Worm (Caenorhabditis elegans) whole organism, L4/young adult: ENCODE results near the gene fbxa-172.
"Not testable (repeated sequence)": the region's sequence is repeated elsewhere in the genome, so short reads cannot be mapped to it uniquely, and the experiment has no call there.

Experiments
- W03F9.2 ChIP-seq: fragments of 150-350 bp; optimal IDR thresholded peaks from 2 replicates; lab custom pipeline; 2014; ENCODE audit warnings: missing biosample characterization, missing genetic modification characterization
- dao-5 ChIP-seq: sonication (generic microtip); optimal IDR thresholded peaks from 2 replicates; lab custom pipeline; 2016; ENCODE audit warnings: missing genotype, missing genetic modification characterization, moderate library complexity, missing compliant biosample characterization
- him-1 ChIP-seq: sonication (generic microtip); optimal IDR thresholded peaks from 2 replicates; lab custom pipeline; 2016; ENCODE audit warnings: missing genotype, missing genetic modification reagents, missing genetic modification characterization, missing compliant biosample characterization

fbxa-172 gene

DNA sequence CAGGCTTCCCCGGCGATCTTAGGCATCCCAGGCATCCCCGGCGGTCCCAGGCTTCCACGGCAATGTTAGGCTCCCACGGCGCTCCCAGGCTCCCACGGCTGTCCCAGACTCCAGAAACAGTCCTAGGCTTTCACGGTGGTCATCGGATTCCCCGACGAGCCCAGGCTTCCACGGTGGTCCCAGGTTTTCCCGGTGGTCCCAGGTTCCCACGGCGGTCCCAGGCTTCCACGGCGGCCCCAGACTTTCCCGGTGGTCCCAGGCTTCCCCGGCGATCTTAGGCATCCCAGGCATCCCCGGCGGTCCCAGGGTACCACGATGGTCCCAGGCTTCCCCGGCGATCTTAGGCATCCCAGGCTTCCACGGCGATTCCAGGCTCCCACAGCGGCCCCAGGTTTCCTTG is 10.4 kb upstream of the fbxa-172 start:
- no peak for TF ChIP-seq him-1 (tag; lab: Kevin White, UChicago)
- TF ChIP-seq dao-5 = no peak
- no peak for TF ChIP-seq W03F9.2 (tag; lab: Kevin White, UChicago)

DNA sequence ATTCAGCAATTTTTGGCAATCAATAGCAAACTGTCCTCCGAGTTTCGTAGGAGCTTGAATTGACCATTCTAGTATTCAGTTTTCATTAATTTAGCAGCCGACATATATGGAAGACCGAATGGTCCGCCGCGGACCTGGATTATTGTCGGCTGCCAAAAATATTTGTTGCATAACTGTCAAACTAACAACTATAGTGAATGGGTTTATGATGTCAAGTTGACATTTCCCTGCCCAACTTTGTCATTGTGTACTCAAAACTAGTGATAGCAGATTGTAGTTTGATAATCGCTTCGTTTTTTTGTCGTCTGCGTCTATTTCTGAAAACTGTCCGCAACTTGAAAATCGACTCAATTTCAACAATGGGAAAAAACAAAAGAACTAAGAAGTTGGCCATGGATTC is 9.7 kb upstream of the fbxa-172 start, which contains the start of gene fbxa-176:
TSS of gene fbxa-176 (plus strand) at position 314 of the 400 bp plus-strand sequence.
- TF ChIP-seq dao-5 (no peak), him-1 (tag; lab: Kevin White, UChicago) (no peak), W03F9.2 (tag; lab: Kevin White, UChicago) (no peak)

DNA sequence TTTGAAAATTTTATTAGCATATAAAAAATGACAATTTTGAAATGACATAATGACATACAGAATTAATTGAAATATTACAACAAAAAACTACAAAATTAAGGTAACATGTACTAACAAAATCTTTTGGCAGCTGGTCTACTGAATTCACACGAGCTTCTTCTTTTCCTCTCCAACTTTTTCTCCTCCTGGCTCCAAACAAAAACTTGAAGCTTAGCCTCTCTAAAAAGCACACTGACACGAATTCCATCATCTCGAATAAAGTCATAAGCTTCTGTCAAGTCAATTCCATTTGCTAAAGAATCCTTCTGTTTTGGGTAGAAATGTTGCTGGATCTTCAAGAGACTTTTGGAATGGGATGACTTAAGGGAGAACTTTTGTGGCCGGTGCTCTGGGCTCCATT is 7.7 kb upstream of the fbxa-172 start:
- TF ChIP-seq him-1 (tag; lab: Kevin White, UChicago) = no peak
- no peak for TF ChIP-seq dao-5
- no peak for TF ChIP-seq W03F9.2 (tag; lab: Kevin White, UChicago)

DNA sequence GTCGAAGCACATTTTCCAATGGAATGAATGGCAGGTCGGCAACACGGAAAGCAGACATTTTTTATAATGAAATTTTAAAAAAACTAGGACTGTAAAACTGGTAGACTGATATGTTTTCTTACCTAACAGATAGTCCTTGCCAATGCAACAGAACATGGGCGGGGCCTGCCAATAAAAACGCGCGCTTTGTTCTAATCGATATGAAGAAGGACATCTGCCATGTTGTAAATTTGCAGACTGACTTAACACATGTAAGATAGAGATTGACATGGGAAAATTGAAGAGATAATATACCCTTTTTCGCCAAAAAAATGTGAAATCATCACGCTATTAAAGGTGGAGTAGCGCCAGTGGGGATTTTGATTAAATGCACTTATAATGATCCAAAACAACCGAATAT is 6.3 kb upstream of the fbxa-172 start, which contains the start of gene C38D9.8:
TSS of gene C38D9.8 (minus strand) at position 101 of the 400 bp plus-strand sequence.
- TF ChIP-seq W03F9.2 (tag; lab: Kevin White, UChicago) (no peak), him-1 (tag; lab: Kevin White, UChicago) (no peak), dao-5 (no peak)

DNA sequence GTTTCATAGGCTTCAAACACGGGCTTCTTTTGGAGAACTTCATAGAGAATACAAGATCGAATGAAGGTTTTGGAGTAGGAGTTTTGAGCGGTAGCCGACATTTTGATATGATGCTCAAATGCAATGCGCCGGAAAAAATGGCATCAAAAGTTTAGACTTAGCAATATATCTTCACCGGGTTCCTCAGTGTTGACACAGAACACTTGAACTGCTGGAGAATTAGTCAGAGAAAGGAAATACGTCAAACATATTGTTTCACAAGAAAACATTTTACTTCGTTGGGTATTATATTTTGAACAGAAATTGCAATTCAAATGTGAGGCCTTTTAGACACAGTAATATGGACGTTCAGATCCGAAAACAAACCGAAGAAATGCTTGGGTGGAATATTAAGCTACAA is 669 bp upstream of the fbxa-172 start, which contains the start of gene fbxa-174:
TSS of gene fbxa-174 (minus strand) at position 101 of the 400 bp plus-strand sequence.
- TF ChIP-seq him-1 (tag; lab: Kevin White, UChicago) (no peak), dao-5 (no peak), W03F9.2 (tag; lab: Kevin White, UChicago) (no peak)

DNA sequence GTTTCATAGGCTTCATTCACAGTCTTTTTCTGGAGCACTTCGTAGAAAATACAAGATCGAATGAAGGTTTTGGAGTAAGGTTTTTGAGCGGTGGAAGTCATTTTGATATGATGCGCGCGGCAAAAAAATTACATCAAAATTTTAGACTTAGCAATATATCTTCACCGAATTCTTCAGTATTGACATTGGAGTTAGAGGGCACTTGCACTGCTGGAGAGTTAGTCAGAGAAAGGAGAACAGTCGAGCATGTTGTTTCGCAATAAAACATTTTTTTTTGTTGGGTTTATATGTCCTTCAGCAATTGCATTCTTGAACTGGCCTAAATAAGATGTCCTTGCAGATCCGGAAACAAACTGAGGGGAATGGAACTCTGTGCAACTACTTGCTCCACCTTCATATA is 6.9 kb downstream of the fbxa-172 start, which contains the start of gene fbxa-171:
TSS of gene fbxa-171 (minus strand) at position 101 of the 400 bp plus-strand sequence.
- no peak for TF ChIP-seq dao-5
- no peak for TF ChIP-seq W03F9.2 (tag; lab: Kevin White, UChicago)
- TF ChIP-seq him-1 (tag; lab: Kevin White, UChicago) = no peak

DNA sequence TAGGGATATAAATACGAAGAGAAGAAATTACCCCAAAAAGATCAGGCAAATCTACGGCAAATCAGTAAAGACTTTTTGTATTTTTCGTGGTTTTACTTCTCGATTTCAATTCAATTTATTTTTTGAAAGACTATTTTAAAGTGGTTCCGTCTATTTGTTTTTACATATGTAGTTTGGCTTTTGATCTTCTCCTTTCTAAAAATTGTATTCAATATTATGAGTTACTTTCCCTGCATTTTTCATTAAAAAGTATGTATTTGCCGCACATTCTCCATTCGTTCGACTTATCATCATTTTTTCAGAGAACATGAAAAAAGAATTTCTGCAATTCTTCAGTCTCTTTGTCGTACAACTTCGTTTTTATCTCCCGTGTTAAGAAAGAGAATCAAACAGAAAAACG is 7.8 kb downstream of the fbxa-172 start, which contains the start of gene C38D9.2:
TSS of gene C38D9.2 (plus strand) at position 301 of the 400 bp plus-strand sequence.
- no peak for TF ChIP-seq W03F9.2 (tag; lab: Kevin White, UChicago)

DNA sequence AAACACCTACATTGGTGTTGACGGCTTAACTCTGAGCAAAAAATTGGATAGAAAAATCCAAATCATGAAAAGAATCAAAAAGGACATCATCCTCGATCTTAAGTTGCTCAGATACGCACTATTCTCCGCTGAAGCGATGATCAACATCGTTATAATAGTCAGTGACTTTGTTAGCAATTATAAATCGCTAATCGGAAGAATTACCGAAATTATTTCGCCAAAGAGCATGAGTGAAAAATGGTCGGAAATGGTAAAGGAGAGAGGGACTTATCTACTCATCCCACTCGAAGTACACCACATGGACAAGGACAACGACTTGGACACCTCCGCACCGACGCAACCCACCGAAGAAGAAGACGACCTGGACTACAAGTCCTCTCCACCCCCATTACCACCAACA is 21.0 kb downstream of the fbxa-172 start:
- TF ChIP-seq W03F9.2 (tag; lab: Kevin White, UChicago) = no peak
- TF ChIP-seq dao-5 = no peak
- TF ChIP-seq him-1 (tag; lab: Kevin White, UChicago) = no peak

DNA sequence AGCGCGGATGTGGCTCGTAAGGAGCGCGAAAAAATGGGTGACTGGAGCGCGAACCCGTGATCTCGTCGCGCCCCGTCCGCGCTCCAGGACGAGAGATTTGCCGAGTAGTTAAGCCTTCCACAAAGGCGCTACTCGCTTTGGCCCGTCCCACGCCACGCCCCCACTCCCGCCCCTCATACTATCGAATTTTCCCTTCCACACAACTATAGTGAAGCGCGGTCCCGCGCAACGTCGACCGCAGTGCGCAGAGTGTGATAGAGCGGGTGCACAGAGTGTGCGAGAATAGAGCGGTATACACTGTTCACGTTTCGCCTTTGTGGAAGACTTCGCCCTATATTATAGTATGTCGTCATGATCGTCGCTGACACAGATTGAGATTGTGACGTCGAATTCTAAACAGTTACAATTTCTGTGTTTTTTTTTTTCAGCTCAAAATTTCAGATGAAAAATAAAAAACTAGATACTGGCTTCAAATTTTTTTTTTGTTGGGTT is 25.4 kb downstream of the fbxa-172 start, which contains the start of gene fbxa-133:
TSS of gene fbxa-133 (plus strand) at position 442 of the 492 bp plus-strand sequence.
- not testable (repeated sequence) for TF ChIP-seq W03F9.2 (tag; lab: Kevin White, UChicago); him-1 (tag; lab: Kevin White, UChicago); dao-5

DNA sequence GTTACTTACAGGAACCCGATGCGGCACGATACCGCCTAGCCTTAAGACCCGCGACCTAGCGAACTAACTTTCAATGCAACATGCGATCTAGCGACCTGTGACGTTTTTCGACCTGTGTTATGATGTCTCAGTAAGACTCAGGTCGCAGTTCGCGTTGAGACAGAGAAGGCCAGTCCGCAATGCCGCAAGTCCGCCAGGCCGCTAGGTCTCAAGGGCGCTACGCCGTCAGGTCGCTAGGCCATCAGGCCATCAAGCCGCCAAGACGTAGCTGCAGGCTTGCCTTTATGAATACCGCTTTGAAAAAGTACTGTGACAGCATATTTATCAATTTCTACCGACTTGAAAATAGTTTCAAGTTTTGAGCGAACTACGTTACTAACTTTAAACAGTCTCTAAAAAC is 36.6 kb downstream of the fbxa-172 start:
- TF ChIP-seq W03F9.2 (tag; lab: Kevin White, UChicago) (no peak), dao-5 (no peak), him-1 (tag; lab: Kevin White, UChicago) (no peak)

DNA sequence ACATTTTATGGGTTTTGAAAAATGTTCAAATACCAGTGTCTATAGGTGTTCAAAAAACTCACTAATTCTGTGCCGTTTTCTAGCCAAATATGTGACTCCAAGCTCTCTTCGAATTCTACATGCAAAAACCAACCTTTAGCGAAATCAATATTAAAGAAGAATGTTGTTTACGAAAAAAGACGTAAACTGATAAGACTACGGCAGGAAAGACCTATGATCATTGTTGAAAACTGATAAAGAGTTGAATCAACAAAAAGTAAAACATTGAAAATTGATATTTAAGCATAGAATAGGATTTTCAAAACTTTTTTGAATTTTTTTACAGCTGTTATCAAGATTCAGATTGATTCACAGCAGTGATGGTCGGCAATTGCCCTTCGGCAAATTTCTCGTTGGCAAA is 39.8 kb downstream of the fbxa-172 start, which contains the start of gene Y6G8.2:
TSS of gene Y6G8.2 (minus strand) at position 147 of the 400 bp plus-strand sequence.
- TF ChIP-seq dao-5 (no peak), W03F9.2 (tag; lab: Kevin White, UChicago) (no peak), him-1 (tag; lab: Kevin White, UChicago) (no peak)

DNA sequence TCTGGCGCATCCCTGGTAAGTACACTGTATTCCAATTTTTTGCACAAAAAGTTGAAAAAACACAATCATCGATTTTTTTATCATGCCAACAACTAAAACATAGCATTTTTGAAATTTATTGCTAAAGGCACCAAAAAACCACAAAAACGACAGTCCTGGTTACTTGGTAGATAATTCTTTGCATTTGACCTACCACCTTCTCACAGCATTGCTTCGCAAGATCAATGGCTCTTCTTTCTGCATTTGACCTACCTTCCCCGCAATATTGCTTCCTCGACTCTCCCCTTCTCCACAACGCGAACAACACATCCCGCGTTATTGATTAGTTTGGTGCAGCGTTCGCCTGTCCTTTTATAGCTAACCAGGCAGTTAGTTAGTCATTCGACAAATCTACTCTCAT is 42.5 kb downstream of the fbxa-172 start, which contains the start of gene ztf-25:
TSS of gene ztf-25 (plus strand) at position 301 of the 400 bp plus-strand sequence.
- no peak for TF ChIP-seq dao-5
- TF ChIP-seq him-1 (tag; lab: Kevin White, UChicago) = no peak

DNA sequence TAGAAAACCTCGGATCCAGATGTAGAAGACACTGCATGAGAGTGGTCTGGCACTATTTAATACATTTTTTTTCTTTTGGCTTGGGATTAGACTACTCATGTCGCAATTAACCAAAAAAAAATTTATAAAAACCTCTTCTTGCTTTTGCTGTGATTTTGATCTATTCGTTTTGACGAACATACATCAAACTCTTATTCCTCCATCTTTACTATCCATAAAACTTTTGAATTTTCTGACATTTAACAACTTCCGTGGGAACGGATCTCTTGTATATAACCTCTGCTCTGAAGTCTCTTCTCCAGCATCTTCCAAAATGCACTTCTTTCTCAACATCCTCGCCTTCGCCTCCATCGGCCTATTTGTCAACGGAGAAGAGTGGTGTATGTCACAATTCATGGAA is 47.0 kb downstream of the fbxa-172 start, which contains the start of gene Y6G8.16:
TSS of gene Y6G8.16 (plus strand) at position 301 of the 400 bp plus-strand sequence.
- TF ChIP-seq dao-5; W03F9.2 (tag; lab: Kevin White, UChicago); him-1 (tag; lab: Kevin White, UChicago): not testable (repeated sequence)

DNA sequence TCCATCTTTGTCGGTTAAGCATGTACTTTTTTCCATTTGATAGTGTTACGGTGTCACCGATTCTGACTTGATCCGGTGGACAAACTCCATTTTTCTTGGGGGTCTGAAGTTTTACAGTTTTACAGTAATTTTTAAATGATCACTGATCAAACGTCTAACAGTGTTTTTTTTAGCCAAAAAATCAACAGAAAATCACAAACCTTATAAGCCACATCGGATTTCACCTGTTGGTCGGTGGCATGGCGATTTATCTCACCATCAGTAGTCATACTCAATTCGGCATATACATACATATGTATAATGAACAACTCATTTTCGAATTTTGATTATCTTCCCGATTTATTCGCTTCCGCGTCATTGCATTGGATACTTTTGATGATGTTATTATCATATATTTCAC is 48.8 kb downstream of the fbxa-172 start, which contains the start of gene srz-91:
TSS of gene srz-91 (plus strand) at position 301 of the 400 bp plus-strand sequence.
- TF ChIP-seq him-1 (tag; lab: Kevin White, UChicago) = no peak
- no peak for TF ChIP-seq dao-5
- TF ChIP-seq W03F9.2 (tag; lab: Kevin White, UChicago) = no peak
